Fruit fly (Drosophila melanogaster) whole organism, embryonic: ENCODE data around the gene CG6693.
A peak's percentile ranks its signal among the peaks of the same experiment; 100 is the strongest.

Source experiments
- ATbp ChIP-seq: fragments of 200-800 bp; sonication (Bioruptor generic); optimal IDR thresholded peaks from 2 replicates; lab custom pipeline; 2017; ENCODE audit warnings: missing biosample characterization, mild to moderate bottlenecking, missing genetic modification characterization, missing genetic modification reagents
- CG10147 ChIP-seq: fragments of 200-800 bp; sonication (Bioruptor generic); optimal IDR thresholded peaks from 2 replicates; lab custom pipeline; 2019; ENCODE audit warnings: missing biosample characterization, mild to moderate bottlenecking, missing genetic modification characterization, moderate library complexity
- CG10366 ChIP-seq: fragments of 200-800 bp; sonication (Bioruptor generic); IDR thresholded peaks from 2 replicates; pipeline ENCODE4 v1.3.6; 2022; ENCODE audit warnings: missing biosample characterization, missing genetic modification characterization
- CG11695 ChIP-seq: fragments of 200-800 bp; sonication (Bioruptor generic); IDR thresholded peaks from 3 replicates; pipeline ENCODE4 v1.3.6; 2022; ENCODE audit warnings: missing biosample characterization, missing genetic modification characterization
- CG12071 ChIP-seq: fragments of 200-800 bp; sonication (Bioruptor generic); optimal IDR thresholded peaks from 3 replicates; lab custom pipeline; 2018; ENCODE audit warnings: missing biosample characterization, mild to moderate bottlenecking, missing genetic modification characterization
- CG14667 ChIP-seq: fragments of 200-800 bp; sonication (Bioruptor generic); IDR thresholded peaks from 2 replicates; pipeline ENCODE4 v1.3.6; 2022; ENCODE audit warnings: missing biosample characterization, missing genetic modification characterization
- CG15479 ChIP-seq: fragments of 200-800 bp; sonication (Bioruptor generic); optimal IDR thresholded peaks from 3 replicates; lab custom pipeline; 2019; ENCODE audit warnings: missing biosample characterization, mild to moderate bottlenecking, missing genetic modification characterization, moderate library complexity
- CG15601 ChIP-seq: fragments of 200-800 bp; sonication (Bioruptor generic); optimal IDR thresholded peaks from 3 replicates; lab custom pipeline; 2019; ENCODE audit warnings: missing biosample characterization, mild to moderate bottlenecking, missing genetic modification characterization, moderate library complexity
- CG16863 ChIP-seq: fragments of 200-800 bp; sonication (Bioruptor generic); optimal IDR thresholded peaks from 3 replicates; lab custom pipeline; 2016; ENCODE audit warnings: missing biosample characterization, missing genetic modification characterization
- CG1792 ChIP-seq: fragments of 200-800 bp; sonication (Bioruptor generic); optimal IDR thresholded peaks from 2 replicates; lab custom pipeline; 2016; ENCODE audit warnings: missing biosample characterization, missing genetic modification characterization
- CG18262 ChIP-seq: fragments of 200-800 bp; optimal IDR thresholded peaks from 3 replicates; lab custom pipeline; 2019; ENCODE audit warnings: missing biosample characterization, mild to moderate bottlenecking, missing genetic modification characterization, moderate library complexity
- CG2875 ChIP-seq: fragments of 200-800 bp; sonication (Bioruptor generic); optimal IDR thresholded peaks from 2 replicates; lab custom pipeline; 2017; ENCODE audit warnings: missing biosample characterization, mild to moderate bottlenecking, missing genetic modification characterization, missing genetic modification reagents
- CG3163 ChIP-seq: fragments of 200-800 bp; sonication (Bioruptor generic); optimal IDR thresholded peaks from 3 replicates; lab custom pipeline; 2016; ENCODE audit warnings: missing biosample characterization, missing genetic modification characterization
- CG3407 ChIP-seq: fragments of 200-800 bp; sonication (Bioruptor generic); optimal IDR thresholded peaks from 2 replicates; lab custom pipeline; 2018; ENCODE audit warnings: missing biosample characterization, mild to moderate bottlenecking, missing genetic modification characterization
- CG34376 ChIP-seq: fragments of 200-800 bp; sonication (Bioruptor generic); optimal IDR thresholded peaks from 2 replicates; lab custom pipeline; 2018; ENCODE audit warnings: missing biosample characterization, mild to moderate bottlenecking, missing genetic modification characterization
- CG34422 ChIP-seq: fragments of 200-800 bp; sonication (Bioruptor generic); IDR thresholded peaks from 3 replicates; pipeline ENCODE4 v1.3.6; 2022; ENCODE audit warnings: missing biosample characterization, missing genetic modification characterization
- CG42726 ChIP-seq: fragments of 200-800 bp; sonication (Bioruptor generic); IDR thresholded peaks from 2 replicates; pipeline ENCODE4 v1.3.6; 2022; ENCODE audit warnings: missing biosample characterization, missing genetic modification characterization; ENCODE audit not compliant: partially characterized antibody
- CG6854 ChIP-seq: fragments of 200-800 bp; sonication (Bioruptor generic); optimal IDR thresholded peaks from 3 replicates; lab custom pipeline; 2017; ENCODE audit warnings: missing biosample characterization, mild to moderate bottlenecking, missing genetic modification characterization
- CG7786 ChIP-seq: fragments of 200-800 bp; sonication (Bioruptor generic); optimal IDR thresholded peaks from 2 replicates; lab custom pipeline; 2016; ENCODE audit warnings: missing biosample characterization, missing genetic modification characterization
- D ChIP-seq, 2 experiments: fragments of 200-800 bp in 1 of 2; fragments of >200 bp in 1 of 2; sonication (Bioruptor generic) in 1 of 2; optimal IDR thresholded peaks; 2 replicates in 1 of 2; 3 replicates in 1 of 2; lab custom pipeline; 2017; ENCODE audit warnings: mild to moderate bottlenecking in 1 of 2, missing biosample characterization in 1 of 2, missing genetic modification characterization in 1 of 2, missing genetic modification reagents in 1 of 2
- D19A ChIP-seq: fragments of 200-800 bp; optimal IDR thresholded peaks from 3 replicates; lab custom pipeline; 2019; ENCODE audit warnings: missing biosample characterization, mild to moderate bottlenecking, missing genetic modification characterization, moderate library complexity
- Dbx ChIP-seq: fragments of 200-800 bp; sonication (Bioruptor generic); IDR thresholded peaks from 3 replicates; pipeline ENCODE4 v1.3.6; 2022; ENCODE audit warnings: missing biosample characterization, missing genetic modification characterization
- Dp ChIP-seq: fragments of 200-800 bp; sonication (Bioruptor generic); optimal IDR thresholded peaks from 2 replicates; lab custom pipeline; 2018; ENCODE audit warnings: missing biosample characterization, mild to moderate bottlenecking, missing genetic modification characterization, moderate library complexity
- Eip74EF ChIP-seq, 2 experiments: fragments of 200-800 bp in 1 of 2; fragments of >200 bp in 1 of 2; sonication (Bioruptor generic) in 1 of 2; optimal IDR thresholded peaks; 2 replicates each; lab custom pipeline; 2017 to 2019; ENCODE audit warnings: missing biosample characterization in 2 of 2, missing genetic modification characterization in 2 of 2, mild to moderate bottlenecking in 1 of 2, moderate library complexity in 1 of 2
- Gug ChIP-seq: fragments of 200-800 bp; sonication (Bioruptor generic); IDR thresholded peaks from 4 replicates; pipeline ENCODE4 v1.3.6; 2022; ENCODE audit warnings: missing biosample characterization, missing genetic modification characterization
- HLHmδ ChIP-seq: fragments of 200-800 bp; sonication (Bioruptor generic); optimal IDR thresholded peaks from 2 replicates; lab custom pipeline; 2018; ENCODE audit warnings: missing biosample characterization, mild to moderate bottlenecking, missing genetic modification characterization, moderate library complexity
- HmgZ ChIP-seq: fragments of 200-800 bp; sonication (Bioruptor generic); optimal IDR thresholded peaks from 2 replicates; lab custom pipeline; 2018; ENCODE audit warnings: missing biosample characterization, mild to moderate bottlenecking, missing genetic modification characterization
- Hr39 ChIP-seq: fragments of >200 bp; optimal IDR thresholded peaks from 2 replicates; lab custom pipeline; 2017
- Hr78 ChIP-seq, 2 experiments: fragments of 200-800 bp in 1 of 2; fragments of >200 bp in 1 of 2; sonication (Bioruptor generic) in 1 of 2; optimal IDR thresholded peaks; 2 replicates each; lab custom pipeline; 2017 to 2019; ENCODE audit warnings: missing biosample characterization in 2 of 2, missing genetic modification characterization in 2 of 2, mild to moderate bottlenecking in 1 of 2, moderate library complexity in 1 of 2
- NC2α ChIP-seq: fragments of 200-800 bp; sonication (Bioruptor generic); optimal IDR thresholded peaks from 2 replicates; lab custom pipeline; 2016; ENCODE audit warnings: missing biosample characterization, missing genetic modification characterization
- Neu2 ChIP-seq: fragments of 200-800 bp; sonication (Bioruptor generic); optimal IDR thresholded peaks from 3 replicates; lab custom pipeline; 2016; ENCODE audit warnings: missing biosample characterization, missing genetic modification characterization, borderline replicate concordance
- Nf-YC ChIP-seq: fragments of 200-800 bp; optimal IDR thresholded peaks from 3 replicates; lab custom pipeline; 2019; ENCODE audit warnings: missing biosample characterization, mild to moderate bottlenecking, missing genetic modification characterization, moderate library complexity
- NfI ChIP-seq: fragments of 200-800 bp; sonication (Bioruptor generic); optimal IDR thresholded peaks from 3 replicates; lab custom pipeline; 2018; ENCODE audit warnings: missing biosample characterization, mild to moderate bottlenecking, missing genetic modification characterization, moderate library complexity
- Oli ChIP-seq: fragments of 200-800 bp; sonication (Bioruptor generic); optimal IDR thresholded peaks from 2 replicates; lab custom pipeline; 2018; ENCODE audit warnings: missing biosample characterization, mild to moderate bottlenecking, missing genetic modification characterization, moderate library complexity
- Rfx ChIP-seq: fragments of 200-800 bp; sonication (Bioruptor generic); IDR thresholded peaks from 2 replicates; pipeline ENCODE4 v1.3.6; 2022; ENCODE audit warnings: missing biosample characterization, missing genetic modification characterization
- Vsx1 ChIP-seq: fragments of 200-800 bp; sonication (Bioruptor generic); optimal IDR thresholded peaks from 2 replicates; lab custom pipeline; 2017; ENCODE audit warnings: missing biosample characterization, mild to moderate bottlenecking, missing genetic modification characterization, missing genetic modification reagents
- aop ChIP-seq: fragments of 200-800 bp; sonication (Bioruptor generic); IDR thresholded peaks from 2 replicates; pipeline ENCODE4 v1.3.6; 2022; ENCODE audit warnings: missing biosample characterization, missing genetic modification characterization
- br ChIP-seq: fragments of >200 bp; optimal IDR thresholded peaks from 2 replicates; lab custom pipeline; 2017
- caup ChIP-seq: fragments of 200-800 bp; sonication (Bioruptor generic); optimal IDR thresholded peaks from 3 replicates; lab custom pipeline; 2017; ENCODE audit warnings: missing biosample characterization, mild to moderate bottlenecking, missing genetic modification characterization, moderate library complexity; ENCODE audit not compliant: severe bottlenecking
- chinmo ChIP-seq: fragments of 200-800 bp; sonication (Bioruptor generic); IDR thresholded peaks from 4 replicates; pipeline ENCODE4 v1.3.6; 2022; ENCODE audit warnings: missing biosample characterization, missing genetic modification characterization; ENCODE audit not compliant: partially characterized antibody
- ham ChIP-seq: fragments of 200-800 bp; sonication (Bioruptor generic); IDR thresholded peaks from 2 replicates; pipeline ENCODE4 v1.3.6; 2022; ENCODE audit warnings: missing biosample characterization, missing genetic modification characterization
- knrl ChIP-seq: fragments of 200-800 bp; sonication (Bioruptor generic); IDR thresholded peaks from 3 replicates; pipeline ENCODE4 v1.3.6; 2022; ENCODE audit warnings: missing biosample characterization, missing genetic modification characterization; ENCODE audit not compliant: partially characterized antibody
- lov ChIP-seq, 2 experiments: fragments of 200-800 bp in 1 of 2; fragments of >200 bp in 1 of 2; sonication (Bioruptor generic) in 1 of 2; IDR thresholded peaks in 1 of 2; optimal IDR thresholded peaks in 1 of 2; 2 replicates in 1 of 2; 3 replicates in 1 of 2; pipeline versions ENCODE4 v1.3.6 to Lab custom; 2017 to 2022; ENCODE audit warnings: missing biosample characterization in 1 of 2, missing genetic modification characterization in 1 of 2
- pros ChIP-seq: fragments of 200-800 bp; sonication (Bioruptor generic); optimal IDR thresholded peaks from 3 replicates; lab custom pipeline; 2019; ENCODE audit warnings: missing biosample characterization, mild to moderate bottlenecking, missing genetic modification characterization, moderate library complexity
- row ChIP-seq: fragments of 200-800 bp; sonication (Bioruptor generic); IDR thresholded peaks from 3 replicates; pipeline ENCODE4 v1.3.6; 2022; ENCODE audit warnings: missing biosample characterization, missing genetic modification characterization
- slp2 ChIP-seq: fragments of 200-800 bp; sonication (Bioruptor generic); optimal IDR thresholded peaks from 2 replicates; lab custom pipeline; 2016; ENCODE audit warnings: missing biosample characterization, missing genetic modification characterization
- tna ChIP-seq: fragments of 200-800 bp; sonication (Bioruptor generic); IDR thresholded peaks from 2 replicates; pipeline ENCODE4 v1.3.6; 2022; ENCODE audit warnings: missing biosample characterization, missing genetic modification characterization; ENCODE audit not compliant: partially characterized antibody
- usp ChIP-seq: fragments of >200 bp; optimal IDR thresholded peaks from 2 replicates; lab custom pipeline; 2017; ENCODE audit warnings: missing biosample characterization, missing genetic modification characterization
- vvl ChIP-seq: fragments of 200-800 bp; sonication (Bioruptor generic); IDR thresholded peaks from 2 replicates; pipeline ENCODE4 v1.3.6; 2022; ENCODE audit warnings: missing biosample characterization, missing genetic modification characterization
- yki ChIP-seq: fragments of >200 bp; optimal IDR thresholded peaks from 3 replicates; lab custom pipeline; 2018

Gene CG6693

dm6 chr3R:11234918-11235371 lies 13.5 kb upstream of the CG6693 start, which contains the start of the genes Arfip and CG17721 (continued):
- TF ChIP-seq Eip74EF (GFP tag; optimal IDR thresholded peaks at IDR 0.05; lab: Kevin White, UChicago) (no peak), CG11695 (GFP tag; lab: Robert Waterston, UW) (no peak), ham (GFP tag; lab: Robert Waterston, UW) (no peak), CG16863 (GFP tag; lab: Kevin White, UChicago) (no peak), CG18262 (tag; lab: Kevin White, UChicago) (no peak), NfI (GFP tag; lab: Kevin White, UChicago) (no peak), CG34376 (GFP tag; lab: Kevin White, UChicago) (no peak), caup (GFP tag; lab: Kevin White, UChicago) (no peak), Neu2 (GFP tag; lab: Kevin White, UChicago) (no peak), CG12071 (GFP tag; lab: Kevin White, UChicago) (no peak), usp (no peak), chinmo (GFP tag; lab: Robert Waterston, UW) (no peak), vvl (no peak), D (optimal IDR thresholded peaks at IDR 0.05; lab: Kevin White, UChicago) (peak; percentile 51), D (GFP tag; optimal IDR thresholded peaks at IDR 0.05; lab: Kevin White, UChicago) (no peak), HLHmδ (GFP tag; lab: Kevin White, UChicago) (peak; percentile 12), Oli (tag; lab: Kevin White, UChicago) (no peak), br (lab: Kevin White, UChicago) (no peak), CG1792 (GFP tag; lab: Kevin White, UChicago) (no peak), knrl (GFP tag; lab: Robert Waterston, UW) (peak; percentile 33; the same call in 1 of the 3 replicates), CG7786 (no peak), lov (optimal IDR thresholded peaks at IDR 0.05; lab: Kevin White, UChicago) (no peak), lov (GFP tag; IDR thresholded peaks at IDR 0.05; lab: Robert Waterston, UW) (no peak), CG6854 (no peak), aop (GFP tag; lab: Robert Waterston, UW) (no peak), CG34422 (GFP tag; lab: Robert Waterston, UW) (peak; percentile 53; the same call in 1 of the 3 replicates), CG10147 (GFP tag; lab: Kevin White, UChicago) (no peak), yki (lab: Kevin White, UChicago) (no peak), Vsx1 (GFP tag; lab: Kevin White, UChicago) (no peak), CG15479 (GFP tag; lab: Kevin White, UChicago) (no peak), HmgZ (tag; lab: Kevin White, UChicago) (peak; percentile 35), pros (GFP tag; lab: Kevin White, UChicago) (no peak), CG14667 (GFP tag; lab: Robert Waterston, UW) (no peak), Dp (GFP tag; lab: Kevin White, UChicago) (peak; percentile 44), CG2875 (GFP tag; lab: Kevin White, UChicago) (no peak), CG42726 (GFP tag; lab: Robert Waterston, UW) (no peak), D19A (tag; lab: Kevin White, UChicago) (no peak), CG15601 (tag; lab: Kevin White, UChicago) (no peak), Nf-YC (tag; lab: Kevin White, UChicago) (peak; percentile 26), Dbx (no peak), NC2α (GFP tag; lab: Kevin White, UChicago) (no peak), tna (GFP tag; lab: Robert Waterston, UW) (no peak), ATbp (GFP tag; lab: Kevin White, UChicago) (no peak), CG3407 (GFP tag; lab: Kevin White, UChicago) (no peak), Gug (GFP tag; lab: Robert Waterston, UW) (no peak), slp2 (no peak), CG3163 (GFP tag; lab: Kevin White, UChicago) (no peak), Hr78 (GFP tag; optimal IDR thresholded peaks at IDR 0.05; lab: Kevin White, UChicago) (no peak), Rfx (no peak), CG10366 (GFP tag; lab: Robert Waterston, UW) (no peak), Hr39 (no peak), row (GFP tag; lab: Robert Waterston, UW) (peak; percentile 63)
